Worm (Caenorhabditis elegans) whole organism, L4 larva: ENCODE data around the gene snf-11.

Experiments used
- D1046.2 ChIP-seq: fragments of 200-800 bp; sonication (Bioruptor generic); IDR thresholded peaks from 2 replicates; pipeline ENCODE4 v1.3.6; 2022; ENCODE audit warnings: missing genetic modification characterization, missing compliant biosample characterization
- F37D6.2 ChIP-seq: sonication (generic microtip); optimal IDR thresholded peaks from 2 replicates; lab custom pipeline; 2016; ENCODE audit warnings: mild to moderate bottlenecking, missing genetic modification characterization, missing compliant biosample characterization
- F44E2.7 ChIP-seq: fragments of 200-800 bp; sonication (Bioruptor generic); IDR thresholded peaks from 2 replicates; pipeline ENCODE4 v2.1.2; 2022; ENCODE audit warnings: missing genetic modification characterization, missing compliant biosample characterization
- R02D3.7 ChIP-seq: fragments of 150-350 bp; sonication (generic microtip); optimal IDR thresholded peaks from 3 replicates; lab custom pipeline; 2014; ENCODE audit warnings: missing biosample characterization, missing genetic modification characterization
- T26A8.4 ChIP-seq: fragments of 200-800 bp; sonication (Bioruptor generic); IDR thresholded peaks from 2 replicates; pipeline ENCODE4 v1.3.6; 2022; ENCODE audit warnings: missing genetic modification characterization, missing compliant biosample characterization
- Y48G9A.11 ChIP-seq: fragments of 200-800 bp; sonication (Bioruptor generic); IDR thresholded peaks from 2 replicates; pipeline ENCODE4 v1.3.6; 2022; ENCODE audit warnings: missing genetic modification reagents, missing genetic modification characterization, missing compliant biosample characterization
- ceh-82 ChIP-seq: sonication (generic microtip); optimal IDR thresholded peaks from 2 replicates; lab custom pipeline; 2017; ENCODE audit warnings: missing biosample characterization, missing genetic modification characterization
- ces-1 ChIP-seq: fragments of 150-350 bp; sonication (generic microtip); optimal IDR thresholded peaks from 4 replicates; lab custom pipeline; 2014; ENCODE audit warnings: missing biosample characterization, missing genetic modification reagents, missing genetic modification characterization
- ctbp-1 ChIP-seq: fragments of 200-800 bp; sonication (Bioruptor generic); IDR thresholded peaks from 2 replicates; pipeline ENCODE4 v1.3.6; 2022; ENCODE audit warnings: missing genetic modification reagents, missing genetic modification characterization, missing compliant biosample characterization
- dmd-6 ChIP-seq: fragments of 200-800 bp; sonication (Bioruptor generic); IDR thresholded peaks from 2 replicates; pipeline ENCODE4 v1.3.6; 2022; ENCODE audit warnings: missing genetic modification reagents, missing genetic modification characterization, missing compliant biosample characterization
- dmd-8 ChIP-seq: fragments of 200-800 bp; sonication (Bioruptor generic); IDR thresholded peaks from 2 replicates; pipeline ENCODE4 v1.3.6; 2022; ENCODE audit warnings: missing genetic modification characterization, missing compliant biosample characterization
- egl-27 ChIP-seq: sonication (generic microtip); optimal IDR thresholded peaks from 3 replicates; lab custom pipeline; 2017; ENCODE audit warnings: missing biosample characterization, missing genetic modification reagents, missing genetic modification characterization
- fkh-10 ChIP-seq: fragments of 150-350 bp; optimal IDR thresholded peaks from 2 replicates; lab custom pipeline; 2014; ENCODE audit warnings: missing biosample characterization, missing genetic modification reagents, missing genetic modification characterization
- fos-1 ChIP-seq: fragments of 150-350 bp; optimal IDR thresholded peaks from 2 replicates; lab custom pipeline; 2014; ENCODE audit warnings: missing biosample characterization, missing genetic modification characterization
- hlh-11 ChIP-seq: fragments of 200-800 bp; sonication (Bioruptor generic); optimal IDR thresholded peaks from 2 replicates; lab custom pipeline; 2018; ENCODE audit warnings: mild to moderate bottlenecking, missing genetic modification characterization, missing compliant biosample characterization
- hmg-1.1 ChIP-seq: fragments of 200-800 bp; sonication (Bioruptor generic); IDR thresholded peaks from 2 replicates; pipeline ENCODE4 v1.3.6; 2022; ENCODE audit warnings: missing genetic modification reagents, missing genetic modification characterization, missing compliant biosample characterization
- jun-1 ChIP-seq: fragments of 150-350 bp; optimal IDR thresholded peaks from 2 replicates; lab custom pipeline; 2014; ENCODE audit warnings: missing biosample characterization, missing genetic modification reagents, missing genetic modification characterization
- lin-38 ChIP-seq: fragments of 200-800 bp; sonication (Bioruptor generic); IDR thresholded peaks from 2 replicates; pipeline ENCODE4 v1.3.6; 2022; ENCODE audit warnings: missing genetic modification reagents, missing genetic modification characterization, missing compliant biosample characterization
- lsy-2 ChIP-seq, 2 experiments: fragments of 150-350 bp in 1 of 2; sonication (generic microtip) in 1 of 2; optimal IDR thresholded peaks; 2 replicates each; lab custom pipeline; 2014 to 2017; ENCODE audit warnings: missing biosample characterization in 2 of 2, missing genetic modification characterization in 2 of 2
- madf-9 ChIP-seq: fragments of 200-800 bp; sonication (Bioruptor generic); conservative IDR thresholded peaks from 2 replicates; pipeline ENCODE4 v1.3.6; 2022; ENCODE audit warnings: missing genetic modification reagents, missing genetic modification characterization, missing compliant biosample characterization
- nhr-237 ChIP-seq: sonication (generic microtip); optimal IDR thresholded peaks from 2 replicates; lab custom pipeline; 2017; ENCODE audit warnings: missing biosample characterization, missing genetic modification characterization
- nhr-28 ChIP-seq: fragments of 150-350 bp; optimal IDR thresholded peaks from 2 replicates; lab custom pipeline; 2014; ENCODE audit warnings: missing biosample characterization, missing genetic modification characterization
- nhr-41 ChIP-seq: fragments of 200-800 bp; sonication (Bioruptor generic); IDR thresholded peaks from 2 replicates; pipeline ENCODE4 v1.3.6; 2022; ENCODE audit warnings: missing genetic modification reagents, missing genetic modification characterization, missing compliant biosample characterization
- sdz-12 ChIP-seq: fragments of 200-800 bp; sonication (Bioruptor generic); optimal IDR thresholded peaks from 2 replicates; lab custom pipeline; 2018; ENCODE audit warnings: mild to moderate bottlenecking, missing genetic modification characterization, missing compliant biosample characterization
- set-16 ChIP-seq: fragments of 200-800 bp; sonication (Bioruptor generic); IDR thresholded peaks from 2 replicates; pipeline ENCODE4 v1.3.6; 2022; ENCODE audit warnings: missing genetic modification reagents, missing genetic modification characterization, missing compliant biosample characterization
- spr-3 ChIP-seq: fragments of 200-800 bp; sonication (Bioruptor generic); optimal IDR thresholded peaks from 2 replicates; lab custom pipeline; 2018; ENCODE audit warnings: mild to moderate bottlenecking, missing genetic modification characterization, missing compliant biosample characterization
- tag-97 ChIP-seq: fragments of 200-800 bp; sonication (Bioruptor generic); IDR thresholded peaks from 2 replicates; pipeline ENCODE4 v1.3.6; 2022; ENCODE audit warnings: missing genetic modification characterization, missing compliant biosample characterization
- tra-1 ChIP-seq: fragments of 200-800 bp; sonication (Bioruptor generic); IDR thresholded peaks from 2 replicates; pipeline ENCODE4 v1.3.6; 2022; ENCODE audit warnings: missing genetic modification reagents, missing genetic modification characterization, missing compliant biosample characterization
- unc-130 ChIP-seq: sonication (generic microtip); optimal IDR thresholded peaks from 2 replicates; lab custom pipeline; 2016; ENCODE audit warnings: missing genetic modification reagents, missing genetic modification characterization, missing compliant biosample characterization
- unc-62 ChIP-seq, 3 experiments: fragments of 150-350 bp in 1 of 3; sonication (generic microtip); optimal IDR thresholded peaks in 2 of 3; peaks in 1 of 3; 1 replicate in 1 of 3; 2 replicates in 2 of 3; lab custom pipeline; 2014 to 2017; ENCODE audit warnings: missing biosample characterization in 3 of 3, missing genetic modification characterization in 3 of 3, missing genetic modification reagents in 3 of 3, missing genotype in 1 of 3
- vab-7 ChIP-seq: fragments of 200-800 bp; sonication (Bioruptor generic); IDR thresholded peaks from 2 replicates; pipeline ENCODE4 v1.3.6; 2022; ENCODE audit warnings: missing genetic modification reagents, missing genetic modification characterization, missing compliant biosample characterization
- zag-1 ChIP-seq: fragments of 150-350 bp; optimal IDR thresholded peaks from 2 replicates; lab custom pipeline; 2014; ENCODE audit warnings: missing biosample characterization, missing genetic modification characterization

The snf-11 gene

ce11 chrV:11308346-11308745 lies at the start of gene snf-11:
TSS of gene snf-11 (minus strand) at chrV:11308446.
- no peak for TF ChIP-seq F37D6.2 (tag; lab: Kevin White, UChicago)
- no peak for TF ChIP-seq F44E2.7
- TF ChIP-seq nhr-28: no peak

DNA sequence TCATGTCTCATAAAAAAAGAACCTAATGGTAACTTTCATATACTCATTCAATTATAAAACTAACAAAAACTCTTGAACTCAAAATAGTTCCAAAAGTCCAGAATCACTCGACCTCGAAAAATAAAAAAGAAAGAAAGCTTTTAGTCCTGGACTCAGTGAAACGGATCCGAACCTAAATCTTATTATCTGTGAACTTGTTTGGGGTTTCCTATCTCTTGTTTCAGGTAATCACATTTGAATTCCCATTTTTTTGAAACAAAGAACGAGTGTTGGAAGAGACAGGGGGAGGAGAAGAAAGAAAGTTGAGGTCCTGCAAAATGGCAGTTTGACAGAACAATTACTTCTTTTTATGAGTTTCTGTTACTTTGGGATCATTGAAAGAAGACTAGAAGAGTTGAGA lies 46.0 kb upstream of the snf-11 start:
- no peak for TF ChIP-seq hmg-1.1 (GFP tag; lab: Robert Waterston, UW)
- peak; percentile 75 for TF ChIP-seq ces-1

DNA sequence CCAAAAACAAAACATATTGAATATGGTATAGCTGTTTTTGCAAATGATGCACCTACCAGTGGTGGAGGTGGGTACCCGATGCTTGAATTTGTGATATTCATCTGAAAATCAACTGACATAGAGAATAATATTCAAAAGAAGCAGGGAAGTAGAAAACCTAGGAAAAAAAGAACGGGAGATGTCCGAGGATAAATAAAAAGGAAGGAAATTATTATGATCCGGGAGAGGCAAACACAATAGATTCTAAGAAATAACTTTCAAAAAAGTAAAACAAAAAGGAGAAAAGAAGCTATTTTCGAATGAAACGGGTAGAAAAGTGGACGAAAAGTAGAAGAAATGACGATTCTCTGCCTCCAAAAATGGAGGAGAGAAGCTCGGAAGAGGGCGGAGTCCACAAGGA lies 44.6 kb upstream of the snf-11 start, which contains the start of gene npr-25:
TSS of gene npr-25 (minus strand) at position 101 of the 400 bp plus-strand sequence.
- TF ChIP-seq dmd-6 (no peak), fos-1 (no peak), lin-38 (no peak), nhr-41 (no peak), zag-1 (tag; lab: Kevin White, UChicago) (no peak), egl-27 (tag; lab: Kevin White, UChicago) (no peak), ctbp-1 (GFP tag; lab: Robert Waterston, UW) (no peak), lsy-2 (tag; optimal IDR thresholded peaks at IDR 0.05; lab: Kevin White, UChicago) (no peak), Y48G9A.11 (GFP tag; lab: Robert Waterston, UW) (no peak)

- TF ChIP-seq fkh-10 (GFP tag; lab: Kevin White, UChicago) (peak; percentile 65), tra-1 (GFP tag; lab: Robert Waterston, UW) (no peak), ces-1 (peak; percentile 77), unc-130 (GFP tag; lab: Kevin White, UChicago) (no peak), lsy-2 (tag; optimal IDR thresholded peaks at IDR 0.05; lab: Kevin White, UChicago) (peak in 1 of 2 experiments; percentile 6), hlh-11 (no peak), unc-62 (GFP tag; optimal IDR thresholded peaks at IDR 0.05 in 1 of 2; lab: Kevin White, UChicago) (no peak), unc-62 (tag; optimal IDR thresholded peaks at IDR 0.05; lab: Kevin White, UChicago) (no peak), jun-1 (no peak)
These were observed 43.0 kb upstream of the snf-11 start for ce11 chrV:11351263-11351662.

DNA sequence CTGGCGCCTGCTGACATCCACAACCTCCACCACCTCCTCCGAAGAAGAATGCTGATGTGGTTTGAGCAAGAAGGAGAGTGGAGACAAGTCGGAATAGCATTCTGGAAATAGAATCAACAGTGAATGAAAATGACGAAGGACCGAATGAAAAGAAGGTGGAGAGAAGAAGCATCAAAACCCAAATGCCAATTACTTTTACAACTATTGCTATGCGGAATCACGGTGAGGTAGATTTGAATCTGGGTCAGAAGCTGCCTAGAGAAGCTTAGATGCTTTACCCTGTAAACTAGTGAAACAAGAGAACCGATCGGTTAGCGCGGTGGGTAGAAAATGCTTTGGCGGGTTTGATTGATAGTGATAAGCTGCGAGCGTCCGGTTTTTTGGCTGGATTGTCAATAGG lies 38.7 kb upstream of the snf-11 start, which contains the start of gene grl-7:
TSS of gene grl-7 (minus strand) at position 101 of the 400 bp plus-strand sequence.
- TF ChIP-seq nhr-237: no peak
- TF ChIP-seq madf-9 (GFP tag; lab: Robert Waterston, UW): no peak
- TF ChIP-seq sdz-12 (GFP tag; lab: Kevin White, UChicago): no peak
- no peak for TF ChIP-seq zag-1 (tag; lab: Kevin White, UChicago)
- no peak for TF ChIP-seq spr-3 (GFP tag; lab: Kevin White, UChicago)
- TF ChIP-seq tag-97 (GFP tag; lab: Robert Waterston, UW): no peak
- TF ChIP-seq F37D6.2 (tag; lab: Kevin White, UChicago): no peak
- TF ChIP-seq dmd-8: no peak
- no peak for TF ChIP-seq R02D3.7 (tag; lab: Kevin White, UChicago)
- TF ChIP-seq dmd-6: no peak
- TF ChIP-seq set-16 (GFP tag; lab: Robert Waterston, UW): no peak; the same call in 1 of the 2 replicates
- TF ChIP-seq ceh-82 (tag; lab: Kevin White, UChicago): no peak
- TF ChIP-seq T26A8.4 (GFP tag; lab: Robert Waterston, UW): no peak
- TF ChIP-seq vab-7 (GFP tag; lab: Robert Waterston, UW): no peak

ce11 chrV:11344816-11345336 lies 36.6 kb upstream of the snf-11 start:
- TF ChIP-seq D1046.2 (GFP tag; lab: Robert Waterston, UW) (no peak), unc-62 (GFP tag; optimal IDR thresholded peaks at IDR 0.05 in 1 of 2; lab: Kevin White, UChicago) (peak in 1 of 2 experiments; percentile 74), unc-62 (tag; optimal IDR thresholded peaks at IDR 0.05; lab: Kevin White, UChicago) (no peak)
- TF ChIP-seq, all 104 proteins: peak for 1
